Fruit fly (Drosophila melanogaster): ENCODE data around the gene CG6431.

CG6431 gene

dm6 chr2L:10774041-10774440 lies 50.0 kb downstream of the CG6431 start:
- no peak for TF ChIP-seq noc (tag; optimal IDR thresholded peaks at IDR 0.05)
